Worm (Caenorhabditis elegans) whole organism, mixed stage, embryonic: Measurements from ENCODE around the gene ZK470.1.

Experiments
- elt-3 ChIP-seq: fragments of 150-350 bp; optimal IDR thresholded peaks from 2 replicates; lab custom pipeline; 2014; ENCODE audit warnings: missing biosample characterization, missing genetic modification characterization
- mep-1 ChIP-seq: fragments of 150-350 bp; optimal IDR thresholded peaks from 2 replicates; lab custom pipeline; 2017; ENCODE audit warnings: missing biosample characterization, missing genetic modification reagents, missing genetic modification characterization, inconsistent platforms
- nhr-2 ChIP-seq: fragments of 150-350 bp; optimal IDR thresholded peaks from 2 replicates; lab custom pipeline; 2014; ENCODE audit warnings: missing biosample characterization, missing genetic modification characterization
- nhr-237 ChIP-seq: fragments of 150-350 bp; optimal IDR thresholded peaks from 2 replicates; lab custom pipeline; 2014; ENCODE audit warnings: missing biosample characterization, missing genetic modification characterization
- nhr-76 ChIP-seq: sonication (generic microtip); optimal IDR thresholded peaks from 2 replicates; lab custom pipeline; 2017; ENCODE audit warnings: missing biosample characterization, missing genetic modification characterization
- pha-4 ChIP-seq: fragments of 150-350 bp; optimal IDR thresholded peaks from 2 replicates; lab custom pipeline; 2018; ENCODE audit warnings: missing biosample characterization, missing genetic modification reagents, missing genetic modification characterization
- snpc-4 ChIP-seq: fragments of 150-350 bp; optimal IDR thresholded peaks from 2 replicates; lab custom pipeline; 2014; ENCODE audit warnings: missing biosample characterization, missing genetic modification characterization
- sptf-1 ChIP-seq: sonication (generic microtip); optimal IDR thresholded peaks from 2 replicates; lab custom pipeline; 2017; ENCODE audit warnings: mild to moderate bottlenecking, missing genetic modification characterization, moderate library complexity, missing compliant biosample characterization
- unc-39 ChIP-seq: fragments of 150-350 bp; optimal IDR thresholded peaks from 2 replicates; lab custom pipeline; 2014; ENCODE audit warnings: missing biosample characterization, missing genetic modification characterization
- ztf-11 ChIP-seq: fragments of 150-350 bp; optimal IDR thresholded peaks from 2 replicates; lab custom pipeline; 2014; ENCODE audit warnings: missing biosample characterization, missing genetic modification characterization

DNA sequence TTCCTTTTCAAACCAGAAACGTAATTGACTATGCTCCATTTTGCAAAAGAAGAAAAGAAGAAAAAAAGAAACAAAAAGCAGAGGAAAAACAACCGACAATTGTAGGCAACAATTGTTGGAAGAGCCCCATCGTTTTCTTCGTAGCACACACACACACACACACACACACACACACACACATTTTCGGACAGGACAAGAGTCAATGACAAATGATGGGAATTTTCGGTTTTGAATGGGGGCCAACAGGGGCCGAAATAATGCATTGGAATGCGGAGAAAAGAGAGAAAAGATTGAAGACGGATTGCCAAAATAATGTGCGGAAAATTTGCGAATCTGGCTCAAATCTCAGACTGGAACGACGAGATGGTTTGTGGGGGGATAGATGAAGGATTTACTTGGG, 8.7 kb upstream of the ZK470.1 start:
- no peak for TF ChIP-seq nhr-76 (tag; lab: Kevin White, UChicago)
- no peak for TF ChIP-seq pha-4 (tag; lab: Kevin White, UChicago)
- no peak for TF ChIP-seq mep-1 (tag; lab: Kevin White, UChicago)
- TF ChIP-seq snpc-4 (tag; lab: Kevin White, UChicago), result no peak
- TF ChIP-seq nhr-2, result no peak
- no peak for TF ChIP-seq ztf-11
- TF ChIP-seq elt-3 (tag; lab: Kevin White, UChicago), result no peak
- no peak for TF ChIP-seq nhr-237 (tag; lab: Kevin White, UChicago)
- no peak for TF ChIP-seq unc-39 (tag; lab: Kevin White, UChicago)
- TF ChIP-seq sptf-1 (tag; lab: Kevin White, UChicago), result no peak
